Fruit fly (Drosophila melanogaster) Kc167 (cell line): ENCODE results near the gene Cngl.

Source experiments
- h ChIP-seq: fragments of >200 bp; optimal IDR thresholded peaks from 3 replicates; lab custom pipeline; 2018; ENCODE audit warnings: missing external identifiers
- insv ChIP-seq: fragments of >200 bp; optimal IDR thresholded peaks from 3 replicates; lab custom pipeline; 2018; ENCODE audit warnings: missing external identifiers
- psq ChIP-seq: fragments of >200 bp; optimal IDR thresholded peaks from 2 replicates; lab custom pipeline; 2017; ENCODE audit warnings: missing external identifiers

DNA sequence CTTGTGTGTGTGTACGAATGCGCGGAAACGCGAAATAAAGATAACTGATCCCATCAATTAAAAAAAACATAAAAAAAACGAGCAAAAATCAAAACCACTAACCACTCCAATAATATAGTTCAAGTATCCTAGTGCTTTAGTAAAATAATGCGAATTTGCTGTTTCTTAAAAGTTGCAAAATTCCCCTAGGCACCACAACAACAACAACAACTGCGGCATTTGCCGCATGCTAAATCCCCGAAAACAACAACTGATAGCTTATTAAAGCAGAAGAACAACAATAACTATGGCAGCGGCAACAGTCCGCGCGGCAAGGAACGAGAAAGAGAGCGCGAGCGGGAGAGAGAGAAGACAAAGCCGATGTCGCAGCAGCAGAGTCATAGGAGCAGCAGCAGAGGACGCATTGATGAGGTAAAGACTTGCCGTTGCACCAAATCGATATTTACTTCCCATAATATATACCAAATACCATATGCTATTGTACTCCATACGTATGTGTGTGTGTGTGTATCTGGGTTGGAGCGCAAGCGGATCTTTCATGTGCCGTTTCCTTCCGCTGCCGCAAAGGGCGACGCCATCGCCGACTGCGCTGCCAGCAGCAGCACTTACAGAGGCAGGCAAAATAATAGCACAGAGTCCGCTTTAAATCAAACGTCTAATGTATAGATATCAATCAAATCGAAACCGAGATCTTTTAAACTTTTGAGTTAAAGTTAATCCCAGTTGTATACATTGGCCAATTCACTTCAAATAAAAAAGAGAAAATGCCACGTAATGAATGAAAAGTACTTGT lies 42.2 kb upstream of the Cngl start:
- TF ChIP-seq psq (lab: Kevin White, UChicago) (no peak), insv (lab: Kevin White, UChicago) (no peak), h (lab: Kevin White, UChicago) (no peak)
